Worm (Caenorhabditis elegans) whole organism, late embryonic: ENCODE results near the gene T09B9.5.
A peak's percentile ranks its signal among the peaks of the same experiment; 100 is the strongest.

Source experiments
- C08G9.2 ChIP-seq: sonication (generic microtip); optimal IDR thresholded peaks from 2 replicates; lab custom pipeline; 2016; ENCODE audit warnings: mild to moderate bottlenecking, missing genetic modification characterization, moderate library complexity, missing compliant biosample characterization
- C38D4.7 ChIP-seq: fragments of 200-800 bp; sonication (Bioruptor generic); optimal IDR thresholded peaks from 2 replicates; lab custom pipeline; 2018; ENCODE audit warnings: mild to moderate bottlenecking, missing genetic modification characterization, moderate library complexity, missing compliant biosample characterization
- Y22D7AL.16 ChIP-seq: sonication (generic microtip); optimal IDR thresholded peaks from 2 replicates; lab custom pipeline; 2016; ENCODE audit warnings: missing genetic modification characterization, missing compliant biosample characterization
- ceh-19 ChIP-seq: fragments of 200-800 bp; sonication (Bioruptor generic); optimal IDR thresholded peaks from 2 replicates; lab custom pipeline; 2018; ENCODE audit warnings: mild to moderate bottlenecking, missing genetic modification characterization, missing compliant biosample characterization
- ceh-22 ChIP-seq: sonication (generic microtip); optimal IDR thresholded peaks from 2 replicates; lab custom pipeline; 2017; ENCODE audit warnings: missing biosample characterization, missing genetic modification characterization
- ceh-24 ChIP-seq: sonication (generic microtip); optimal IDR thresholded peaks from 2 replicates; lab custom pipeline; 2016; ENCODE audit warnings: mild to moderate bottlenecking, missing genetic modification characterization, missing compliant biosample characterization
- ceh-31 ChIP-seq: sonication (generic microtip); optimal IDR thresholded peaks from 2 replicates; lab custom pipeline; 2016; ENCODE audit warnings: missing genetic modification characterization, missing compliant biosample characterization
- ceh-34 ChIP-seq: sonication (generic microtip); optimal IDR thresholded peaks from 2 replicates; lab custom pipeline; 2016; ENCODE audit warnings: mild to moderate bottlenecking, missing genetic modification characterization, missing compliant biosample characterization
- ceh-45 ChIP-seq: fragments of 200-800 bp; sonication (Bioruptor generic); IDR thresholded peaks from 2 replicates; pipeline ENCODE4 v1.3.6; 2022; ENCODE audit warnings: missing genetic modification reagents, missing genetic modification characterization, missing compliant biosample characterization
- ceh-48 ChIP-seq: sonication (generic microtip); optimal IDR thresholded peaks from 2 replicates; lab custom pipeline; 2016; ENCODE audit warnings: missing genetic modification characterization, inconsistent platforms, missing compliant biosample characterization
- ceh-9 ChIP-seq: sonication (generic microtip); optimal IDR thresholded peaks from 2 replicates; lab custom pipeline; 2016; ENCODE audit warnings: mild to moderate bottlenecking, missing genetic modification characterization, inconsistent platforms, missing compliant biosample characterization
- che-1 ChIP-seq: sonication (generic microtip); optimal IDR thresholded peaks from 2 replicates; lab custom pipeline; 2016; ENCODE audit warnings: mild to moderate bottlenecking, missing genetic modification characterization, missing compliant biosample characterization
- dmd-4 ChIP-seq: sonication (generic microtip); optimal IDR thresholded peaks from 2 replicates; lab custom pipeline; 2016; ENCODE audit warnings: borderline replicate concordance, missing genetic modification characterization, missing compliant biosample characterization
- elt-2 ChIP-seq: sonication (generic microtip); optimal IDR thresholded peaks from 2 replicates; lab custom pipeline; 2016; ENCODE audit warnings: missing genetic modification reagents, missing genetic modification characterization, missing compliant biosample characterization
- ets-4 ChIP-seq: sonication (generic microtip); optimal IDR thresholded peaks from 2 replicates; lab custom pipeline; 2016; ENCODE audit warnings: missing genetic modification characterization, missing compliant biosample characterization
- eyg-1 ChIP-seq: sonication (generic microtip); optimal IDR thresholded peaks from 2 replicates; lab custom pipeline; 2016; ENCODE audit warnings: missing genotype, missing genetic modification characterization, missing compliant biosample characterization
- fax-1 ChIP-seq: sonication (generic microtip); optimal IDR thresholded peaks from 2 replicates; lab custom pipeline; 2016; ENCODE audit warnings: missing genotype, missing genetic modification characterization, missing compliant biosample characterization
- gmeb-2 ChIP-seq: sonication (generic microtip); optimal IDR thresholded peaks from 2 replicates; lab custom pipeline; 2016; ENCODE audit warnings: missing genetic modification characterization, inconsistent platforms, missing compliant biosample characterization
- hlh-30 ChIP-seq: sonication (generic microtip); optimal IDR thresholded peaks from 2 replicates; lab custom pipeline; 2017; ENCODE audit warnings: antibody characterized with exemption, missing genetic modification characterization, missing compliant biosample characterization; ENCODE audit not compliant: insufficient read depth
- hlh-6 ChIP-seq: sonication (generic microtip); optimal IDR thresholded peaks from 2 replicates; lab custom pipeline; 2016; ENCODE audit warnings: missing genotype, missing genetic modification characterization, missing compliant biosample characterization
- hlh-8 ChIP-seq: sonication (generic microtip); optimal IDR thresholded peaks from 2 replicates; lab custom pipeline; 2016; ENCODE audit warnings: missing genotype, missing genetic modification characterization, missing compliant biosample characterization
- lim-6 ChIP-seq: sonication (generic microtip); optimal IDR thresholded peaks from 2 replicates; lab custom pipeline; 2016; ENCODE audit warnings: missing genetic modification characterization, missing compliant biosample characterization
- lin-11 ChIP-seq: fragments of 200-800 bp; sonication (Bioruptor generic); optimal IDR thresholded peaks from 2 replicates; lab custom pipeline; 2018; ENCODE audit warnings: mild to moderate bottlenecking, missing genetic modification characterization, missing compliant biosample characterization
- madf-2 ChIP-seq: sonication (generic microtip); optimal IDR thresholded peaks from 2 replicates; lab custom pipeline; 2017; ENCODE audit warnings: missing genetic modification characterization, missing compliant biosample characterization
- mec-3 ChIP-seq: sonication (generic microtip); optimal IDR thresholded peaks from 2 replicates; lab custom pipeline; 2016; ENCODE audit warnings: borderline replicate concordance, missing genetic modification characterization, missing compliant biosample characterization
- nfya-1 ChIP-seq: sonication (generic microtip); optimal IDR thresholded peaks from 2 replicates; lab custom pipeline; 2017; ENCODE audit warnings: missing genetic modification characterization, mild to moderate bottlenecking, missing compliant biosample characterization, antibody characterized with exemption, moderate library complexity
- nhr-232 ChIP-seq: sonication (generic microtip); optimal IDR thresholded peaks from 2 replicates; lab custom pipeline; 2016; ENCODE audit warnings: missing genetic modification characterization, missing compliant biosample characterization
- odd-2 ChIP-seq: sonication (generic microtip); optimal IDR thresholded peaks from 2 replicates; lab custom pipeline; 2017; ENCODE audit warnings: antibody characterized with exemption, mild to moderate bottlenecking, missing genetic modification characterization, missing compliant biosample characterization
- pag-3 ChIP-seq: sonication (generic microtip); optimal IDR thresholded peaks from 2 replicates; lab custom pipeline; 2016; ENCODE audit warnings: missing compliant biosample characterization, missing genetic modification characterization, borderline replicate concordance
- pat-9 ChIP-seq: fragments of 200-800 bp; sonication (Bioruptor generic); optimal IDR thresholded peaks from 2 replicates; lab custom pipeline; 2018; ENCODE audit warnings: mild to moderate bottlenecking, missing genetic modification characterization, moderate library complexity, missing compliant biosample characterization
- pha-2 ChIP-seq: sonication (generic microtip); optimal IDR thresholded peaks from 2 replicates; lab custom pipeline; 2017; ENCODE audit warnings: mild to moderate bottlenecking, missing genetic modification characterization, missing compliant biosample characterization
- pqm-1 ChIP-seq: sonication (generic microtip); optimal IDR thresholded peaks from 2 replicates; lab custom pipeline; 2016; ENCODE audit warnings: missing genetic modification characterization, missing compliant biosample characterization
- rnt-1 ChIP-seq: sonication (generic microtip); optimal IDR thresholded peaks from 2 replicates; lab custom pipeline; 2016; ENCODE audit warnings: missing genetic modification characterization, missing compliant biosample characterization
- sdc-2 ChIP-seq: sonication (generic microtip); optimal IDR thresholded peaks from 2 replicates; lab custom pipeline; 2016; ENCODE audit warnings: missing genotype, missing genetic modification characterization, missing compliant biosample characterization
- sox-4 ChIP-seq: sonication (generic microtip); optimal IDR thresholded peaks from 2 replicates; lab custom pipeline; 2017; ENCODE audit warnings: mild to moderate bottlenecking, missing genetic modification characterization, inconsistent platforms, missing compliant biosample characterization
- syd-9 ChIP-seq: sonication (generic microtip); optimal IDR thresholded peaks from 2 replicates; lab custom pipeline; 2016; ENCODE audit warnings: mild to moderate bottlenecking, missing genetic modification characterization, moderate library complexity, missing compliant biosample characterization
- tbx-2 ChIP-seq: sonication (generic microtip); optimal IDR thresholded peaks from 2 replicates; lab custom pipeline; 2016; ENCODE audit warnings: missing genetic modification characterization, missing compliant biosample characterization
- tbx-7 ChIP-seq: sonication (generic microtip); optimal IDR thresholded peaks from 2 replicates; lab custom pipeline; 2016; ENCODE audit warnings: missing genotype, missing genetic modification characterization, missing compliant biosample characterization
- ttx-3 ChIP-seq: sonication (generic microtip); optimal IDR thresholded peaks from 2 replicates; lab custom pipeline; 2016; ENCODE audit warnings: missing genetic modification reagents, missing genetic modification characterization, missing compliant biosample characterization
- unc-3 ChIP-seq, 2 experiments: fragments of 200-800 bp in 1 of 2; sonication (Bioruptor generic) in 1 of 2; sonication (generic microtip) in 1 of 2; conservative IDR thresholded peaks in 1 of 2; optimal IDR thresholded peaks in 1 of 2; 2 replicates each; pipeline versions ENCODE4 v1.3.6 to Lab custom; 2016 to 2022; ENCODE audit warnings: missing compliant biosample characterization in 2 of 2, missing genetic modification characterization in 2 of 2, missing genetic modification reagents in 1 of 2
- unc-42 ChIP-seq: sonication (generic microtip); optimal IDR thresholded peaks from 2 replicates; lab custom pipeline; 2016; ENCODE audit warnings: missing genotype, missing genetic modification characterization, missing compliant biosample characterization
- ztf-16 ChIP-seq: sonication (generic microtip); optimal IDR thresholded peaks from 2 replicates; lab custom pipeline; 2017; ENCODE audit warnings: missing genetic modification characterization, missing compliant biosample characterization

Gene T09B9.5

DNA sequence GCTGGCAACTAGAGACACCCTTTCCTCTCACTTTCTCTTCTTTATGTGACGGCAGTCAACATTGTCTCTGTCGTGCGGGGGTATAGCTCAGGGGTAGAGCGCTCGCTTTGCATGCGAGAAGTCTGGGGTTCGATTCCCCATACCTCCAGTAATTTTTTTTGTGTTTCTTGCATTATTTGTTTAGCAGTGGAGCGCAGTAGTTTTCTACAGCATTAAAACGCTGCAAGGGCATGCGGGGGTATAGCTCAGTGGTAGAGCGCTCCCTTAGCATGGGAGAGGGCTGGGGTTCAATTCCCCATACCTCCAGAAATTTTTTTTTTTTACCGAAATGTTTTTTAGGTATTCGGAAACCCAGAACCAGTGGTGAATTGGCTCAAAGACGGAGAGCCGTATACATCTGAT, 34.1 kb upstream of the T09B9.5 start (continued):
- TF ChIP-seq ceh-34 (tag; lab: Kevin White, UChicago) (peak; percentile 97), gmeb-2 (tag; lab: Kevin White, UChicago) (peak; percentile 98), madf-2 (peak; percentile 95), tbx-2 (tag; lab: Kevin White, UChicago) (peak; percentile 95), ceh-45 (GFP tag; lab: Robert Waterston, UW) (peak; percentile 98), ceh-19 (GFP tag; lab: Kevin White, UChicago) (peak; percentile 97), ceh-48 (peak; percentile 87), ets-4 (tag; lab: Kevin White, UChicago) (peak; percentile 80), lim-6 (tag; lab: Kevin White, UChicago) (peak; percentile 88), pat-9 (peak; percentile 97), pag-3 (peak; percentile 94), unc-42 (peak; percentile 75), ceh-9 (peak; percentile 92), lin-11 (tag; lab: Kevin White, UChicago) (peak; percentile 93), tbx-7 (tag; lab: Kevin White, UChicago) (peak; percentile 81), nfya-1 (tag; lab: Kevin White, UChicago) (peak; percentile 77), ceh-31 (peak; percentile 89), elt-2 (tag; lab: Kevin White, UChicago) (peak; percentile 99), unc-3 (GFP tag; conservative IDR thresholded peaks at IDR 0.05; lab: Robert Waterston, UW) (peak; percentile 98), unc-3 (tag; optimal IDR thresholded peaks at IDR 0.05; lab: Kevin White, UChicago) (peak; percentile 94), odd-2 (tag; lab: Kevin White, UChicago) (peak; percentile 82), sdc-2 (tag; lab: Kevin White, UChicago) (peak; percentile 92), fax-1 (peak; percentile 95), Y22D7AL.16 (tag; lab: Kevin White, UChicago) (peak; percentile 89), eyg-1 (peak; percentile 97), C38D4.7 (peak; percentile 95), pha-2 (peak; percentile 93), ceh-24 (tag; lab: Kevin White, UChicago) (peak; percentile 91), dmd-4 (peak; percentile 95), nhr-232 (peak; percentile 95), hlh-6 (tag; lab: Kevin White, UChicago) (peak; percentile 99), ztf-16 (peak; percentile 98), syd-9 (tag; lab: Kevin White, UChicago) (peak; percentile 96), che-1 (peak; percentile 95), hlh-8 (tag; lab: Kevin White, UChicago) (peak; percentile 90), ttx-3 (tag; lab: Kevin White, UChicago) (peak; percentile 95), sox-4 (tag; lab: Kevin White, UChicago) (peak; percentile 96), ceh-22 (tag; lab: Kevin White, UChicago) (peak; percentile 57), pqm-1 (tag; lab: Kevin White, UChicago) (peak; percentile 98)

ce11 chrX:9754537-9754936, 23.0 kb upstream of the T09B9.5 start:
- no peak for TF ChIP-seq che-1
- no peak for TF ChIP-seq rnt-1
- TF ChIP-seq C08G9.2 (tag; lab: Kevin White, UChicago) = no peak
- no peak for TF ChIP-seq hlh-30 (tag; lab: Kevin White, UChicago)
- TF ChIP-seq mec-3 = no peak
- no peak for TF ChIP-seq madf-2
- TF ChIP-seq ceh-34 (tag; lab: Kevin White, UChicago) = no peak
- TF ChIP-seq lim-6 (tag; lab: Kevin White, UChicago) = no peak
